Fruit fly (Drosophila melanogaster): ENCODE data around the gene Ube4A.
A peak's percentile ranks its signal among the peaks of the same experiment; 100 is the strongest.

Ube4A gene

dm6 chr2L:6673211-6674012 is 15.1 kb downstream of the Ube4A start, which contains the start of gene Spn27A (continued):
- TF ChIP-seq NC2β (GFP tag; optimal IDR thresholded peaks at IDR 0.05): peak; percentile 46
- peak; percentile 55 for TF ChIP-seq pnt (GFP tag; optimal IDR thresholded peaks at IDR 0.05)
- TF ChIP-seq sens (GFP tag): peak; percentile 97
- TF ChIP-seq eyg (GFP tag; optimal IDR thresholded peaks at IDR 0.05): peak; percentile 1
- peak; percentile 76 for TF ChIP-seq Dp (GFP tag; optimal IDR thresholded peaks at IDR 0.05)
- TF ChIP-seq CG8359 (GFP tag; optimal IDR thresholded peaks at IDR 0.05; ENCODE audit: borderline replicate concordance): no peak
- no peak for TF ChIP-seq CG8478 (optimal IDR thresholded peaks at IDR 0.05)
- TF ChIP-seq sug (tag; optimal IDR thresholded peaks at IDR 0.05): peak; percentile 2
- peak; percentile 19; the same call in 2 of the 3 replicates for TF ChIP-seq CG14050 (GFP tag; IDR thresholded peaks at IDR 0.05)
- TF ChIP-seq dysf (GFP tag; IDR thresholded peaks at IDR 0.05): peak; percentile 54
- peak; percentile 48 for TF ChIP-seq tin (GFP tag; optimal IDR thresholded peaks at IDR 0.05)
- TF ChIP-seq CG7271 (tag; optimal IDR thresholded peaks at IDR 0.05): no peak
- TF ChIP-seq CG6854 (GFP tag; optimal IDR thresholded peaks at IDR 0.05): no peak
- peak; percentile 46 for TF ChIP-seq Ada2b (GFP tag; IDR thresholded peaks at IDR 0.05)
- TF ChIP-seq Xrp1 (GFP tag; IDR thresholded peaks at IDR 0.05): peak; percentile 42; the same call in 1 of the 2 replicates
- peak; percentile 5; the same call in 1 of the 2 replicates for TF ChIP-seq CG4360 (GFP tag; IDR thresholded peaks at IDR 0.05)
- no peak for TF ChIP-seq hkb (optimal IDR thresholded peaks at IDR 0.05)
- peak; percentile 50; the same call in 1 of the 2 replicates for TF ChIP-seq hkb (GFP tag; IDR thresholded peaks at IDR 0.05)
- TF ChIP-seq CG7556 (GFP tag; optimal IDR thresholded peaks at IDR 0.05): peak; percentile 68
- peak; percentile 34 for TF ChIP-seq Chrac-16 (GFP tag; optimal IDR thresholded peaks at IDR 0.05)
- peak; percentile 76 for TF ChIP-seq CG2120 (GFP tag; optimal IDR thresholded peaks at IDR 0.05)
- TF ChIP-seq odd (GFP tag; optimal IDR thresholded peaks at IDR 0.05): peak; percentile 28
- peak; percentile 90 for TF ChIP-seq stwl (tag; optimal IDR thresholded peaks at IDR 0.05)
- no peak for TF ChIP-seq C15 (GFP tag; IDR thresholded peaks at IDR 0.05)
- TF ChIP-seq pb (GFP tag; optimal IDR thresholded peaks at IDR 0.05): peak; percentile 32
- TF ChIP-seq CG4617 (GFP tag; optimal IDR thresholded peaks at IDR 0.05; ENCODE audit: borderline replicate concordance): peak; percentile 11
- peak; percentile 36 for TF ChIP-seq her (GFP tag; optimal IDR thresholded peaks at IDR 0.05)
- peak; percentile 31 for TF ChIP-seq salm (tag; optimal IDR thresholded peaks at IDR 0.05)
- TF ChIP-seq Drgx (GFP tag; IDR thresholded peaks at IDR 0.05): peak; percentile 65
- TF ChIP-seq CG17802 (tag; optimal IDR thresholded peaks at IDR 0.05): no peak
- no peak for TF ChIP-seq CG10431 (GFP tag; optimal IDR thresholded peaks at IDR 0.05)
- peak; percentile 66 for TF ChIP-seq Blimp-1 (GFP tag; optimal IDR thresholded peaks at IDR 0.05)
- TF ChIP-seq HHEX (GFP tag; optimal IDR thresholded peaks at IDR 0.05): peak; percentile 60
- no peak for TF ChIP-seq Lpt (GFP tag; optimal IDR thresholded peaks at IDR 0.05)
- TF ChIP-seq chn (GFP tag; optimal IDR thresholded peaks at IDR 0.05): peak; percentile 28
- 0 out of 2 replicates have a peak, but pooled peaks have one; percentile 21 for TF ChIP-seq CG11247 (GFP tag; IDR thresholded peaks at IDR 0.05)
- no peak for TF ChIP-seq CG12219 (GFP tag; optimal IDR thresholded peaks at IDR 0.05)
- TF ChIP-seq CG6765 (GFP tag; optimal IDR thresholded peaks at IDR 0.05): no peak
- TF ChIP-seq ara (GFP tag; IDR thresholded peaks at IDR 0.05): peak; percentile 8; the same call in 1 of the 2 replicates
- peak; percentile 9 for TF ChIP-seq cwo (GFP tag; optimal IDR thresholded peaks at IDR 0.05)
- TF ChIP-seq ro (GFP tag; IDR thresholded peaks at IDR 0.05): 0 out of 2 replicates have a peak, but pooled peaks have one; percentile 8
- TF ChIP-seq trem (tag; optimal IDR thresholded peaks at IDR 0.05): peak; percentile 46
- TF ChIP-seq YL-1 (GFP tag; optimal IDR thresholded peaks at IDR 0.05): peak; percentile 45
- peak; percentile 66 for TF ChIP-seq CG2875 (GFP tag; optimal IDR thresholded peaks at IDR 0.05)
- peak; percentile 40 for TF ChIP-seq D19B (GFP tag; optimal IDR thresholded peaks at IDR 0.05)
- TF ChIP-seq CG30020 (tag; optimal IDR thresholded peaks at IDR 0.05): peak; percentile 38
- peak; percentile 29; the same call in 1 of the 2 replicates for TF ChIP-seq lmd (GFP tag; IDR thresholded peaks at IDR 0.05)
- TF ChIP-seq CG8765 (GFP tag; IDR thresholded peaks at IDR 0.05): no peak
- no peak for TF ChIP-seq cg (GFP tag; optimal IDR thresholded peaks at IDR 0.05)
- TF ChIP-seq CG10654 (GFP tag; optimal IDR thresholded peaks at IDR 0.05): peak; percentile 43
